Fruit fly (Drosophila melanogaster) whole organism, pupa: Measurements from ENCODE around the gene Toll-4.

Source experiments
- CG10348 ChIP-seq: fragments of 200-800 bp; sonication (Bioruptor generic); IDR thresholded peaks from 2 replicates; pipeline ENCODE4 v1.3.6; 2022; ENCODE audit warnings: missing biosample characterization, missing genetic modification characterization
- CG12605 ChIP-seq: fragments of 200-800 bp; sonication (Bioruptor generic); IDR thresholded peaks from 2 replicates; pipeline ENCODE4 v1.3.6; 2022; ENCODE audit warnings: missing biosample characterization, missing genetic modification characterization
- CG13204 ChIP-seq: fragments of 200-800 bp; sonication (Bioruptor generic); optimal IDR thresholded peaks from 2 replicates; lab custom pipeline; 2018; ENCODE audit warnings: missing biosample characterization, mild to moderate bottlenecking, missing genetic modification characterization, moderate library complexity
- CG14655 ChIP-seq: fragments of 200-800 bp; sonication (Bioruptor generic); optimal IDR thresholded peaks from 3 replicates; lab custom pipeline; 2017; ENCODE audit warnings: mild to moderate bottlenecking, missing biosample characterization, missing genetic modification reagents, missing genetic modification characterization
- CG15710 ChIP-seq: fragments of 200-800 bp; sonication (Bioruptor generic); optimal IDR thresholded peaks from 2 replicates; lab custom pipeline; 2018; ENCODE audit warnings: missing biosample characterization, mild to moderate bottlenecking, missing genetic modification characterization, moderate library complexity
- CG17806 ChIP-seq: fragments of 200-800 bp; sonication (Bioruptor generic); optimal IDR thresholded peaks from 2 replicates; lab custom pipeline; 2018; ENCODE audit warnings: missing biosample characterization, mild to moderate bottlenecking, missing genetic modification characterization, moderate library complexity
- CG32121 ChIP-seq: fragments of 200-800 bp; sonication (Bioruptor generic); IDR thresholded peaks from 2 replicates; pipeline ENCODE4 v1.3.6; 2022; ENCODE audit warnings: missing biosample characterization, missing genetic modification characterization
- CG34367 ChIP-seq: fragments of 200-800 bp; sonication (Bioruptor generic); optimal IDR thresholded peaks from 2 replicates; lab custom pipeline; 2018; ENCODE audit warnings: missing biosample characterization, mild to moderate bottlenecking, missing genetic modification characterization
- CG4496 ChIP-seq: fragments of 200-800 bp; sonication (Bioruptor generic); IDR thresholded peaks from 3 replicates; pipeline ENCODE4 v1.3.6; 2022; ENCODE audit warnings: missing biosample characterization, missing genetic modification characterization
- CG8159 ChIP-seq: fragments of 200-800 bp; sonication (Bioruptor generic); optimal IDR thresholded peaks from 3 replicates; lab custom pipeline; 2018; ENCODE audit warnings: missing biosample characterization, mild to moderate bottlenecking, missing genetic modification characterization, moderate library complexity
- CG8301 ChIP-seq: fragments of 200-800 bp; sonication (Bioruptor generic); optimal IDR thresholded peaks from 2 replicates; lab custom pipeline; 2018; ENCODE audit warnings: missing biosample characterization, mild to moderate bottlenecking, missing genetic modification characterization
- CG9948 ChIP-seq: fragments of 200-800 bp; sonication (Bioruptor generic); optimal IDR thresholded peaks from 2 replicates; lab custom pipeline; 2018; ENCODE audit warnings: missing biosample characterization, mild to moderate bottlenecking, missing genetic modification characterization, moderate library complexity
- D1 ChIP-seq: fragments of 200-800 bp; sonication (Bioruptor generic); optimal IDR thresholded peaks from 2 replicates; lab custom pipeline; 2018; ENCODE audit warnings: missing biosample characterization, mild to moderate bottlenecking, missing genetic modification characterization, moderate library complexity
- EcR ChIP-seq: fragments of 200-800 bp; sonication (Bioruptor generic); optimal IDR thresholded peaks from 3 replicates; lab custom pipeline; 2019; ENCODE audit warnings: missing biosample characterization, missing genetic modification characterization, mild to moderate bottlenecking, moderate library complexity, missing genetic modification reagents
- Ets98B ChIP-seq: fragments of 200-800 bp; sonication (Bioruptor generic); IDR thresholded peaks from 2 replicates; pipeline ENCODE4 v1.3.6; 2022; ENCODE audit warnings: missing biosample characterization, missing genetic modification characterization
- Pif1A ChIP-seq: fragments of 200-800 bp; sonication (Bioruptor generic); optimal IDR thresholded peaks from 3 replicates; lab custom pipeline; 2016; ENCODE audit warnings: missing biosample characterization, missing genetic modification characterization
- Pif1B ChIP-seq: fragments of 200-800 bp; sonication (Bioruptor generic); optimal IDR thresholded peaks from 3 replicates; lab custom pipeline; 2016; ENCODE audit warnings: missing biosample characterization, missing genetic modification characterization
- Snoo ChIP-seq: fragments of 200-800 bp; sonication (Bioruptor generic); optimal IDR thresholded peaks from 3 replicates; lab custom pipeline; 2017; ENCODE audit warnings: missing biosample characterization, mild to moderate bottlenecking, missing genetic modification characterization, inconsistent platforms
- fd96Ca ChIP-seq: fragments of 200-800 bp; sonication (Bioruptor generic); IDR thresholded peaks from 3 replicates; pipeline ENCODE4 v1.3.6; 2022; ENCODE audit warnings: missing biosample characterization, missing genetic modification characterization
- gl ChIP-seq: fragments of 200-800 bp; sonication (Bioruptor generic); optimal IDR thresholded peaks from 2 replicates; lab custom pipeline; 2018; ENCODE audit warnings: missing biosample characterization, mild to moderate bottlenecking, missing genetic modification characterization
- rn ChIP-seq: fragments of 200-800 bp; sonication (Bioruptor generic); IDR thresholded peaks from 2 replicates; pipeline ENCODE4 v1.3.6; 2022; ENCODE audit warnings: missing biosample characterization, missing genetic modification characterization

Toll-4 gene

DNA sequence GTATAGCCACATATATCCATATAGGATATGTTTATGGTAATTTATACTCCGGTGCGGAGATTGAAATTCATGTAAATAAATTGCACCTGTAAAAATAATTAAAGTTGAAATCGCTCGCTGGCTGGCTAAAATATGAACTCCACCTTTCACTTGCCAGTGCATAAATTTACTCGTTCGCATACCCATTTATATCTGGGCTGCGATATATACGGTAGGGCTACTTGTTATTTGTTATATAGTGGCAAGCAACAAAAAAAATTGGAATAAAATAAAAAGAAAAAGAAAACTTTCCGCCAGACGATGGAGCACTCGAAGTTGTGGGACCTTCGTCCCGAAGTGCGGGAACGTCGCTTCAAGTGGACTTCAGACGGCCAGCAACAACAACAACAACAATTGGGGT, at the start of gene Toll-4:
TSS of gene Toll-4 (plus strand) at position 301 of the 400 bp plus-strand sequence.
- TF ChIP-seq Pif1A (GFP tag; lab: Kevin White, UChicago) (no peak), D1 (tag; lab: Kevin White, UChicago) (no peak), EcR (GFP tag; lab: Kevin White, UChicago) (no peak), CG13204 (no peak), fd96Ca (GFP tag; lab: Robert Waterston, UW) (no peak), gl (tag; lab: Kevin White, UChicago) (no peak), rn (GFP tag; lab: Robert Waterston, UW) (no peak), Snoo (no peak), Pif1B (GFP tag; lab: Kevin White, UChicago) (no peak), CG17806 (tag; lab: Kevin White, UChicago) (no peak), Ets98B (GFP tag; lab: Robert Waterston, UW) (no peak), CG4496 (GFP tag; lab: Robert Waterston, UW) (no peak)
- TF ChIP-seq, all 21 proteins: peak for 0

DNA sequence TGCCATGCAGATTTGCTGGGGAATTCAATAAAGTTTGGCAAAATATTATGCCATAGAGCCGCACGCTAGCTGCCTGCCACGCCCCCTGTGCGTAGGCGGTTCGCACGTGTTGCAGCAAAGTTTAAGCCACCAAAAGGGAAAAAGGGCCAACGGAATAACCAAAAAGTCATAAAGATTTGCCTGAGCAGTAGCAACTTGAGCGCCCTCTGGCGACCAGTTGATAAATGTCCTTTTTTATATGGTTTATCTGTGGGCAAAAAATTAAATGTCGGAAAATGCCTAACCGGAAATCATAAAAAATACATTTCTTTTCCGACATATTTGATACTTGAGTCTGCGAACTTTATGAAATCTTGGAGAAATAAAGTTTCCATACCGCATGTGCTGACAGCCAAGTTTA, 16.8 kb upstream of the Toll-4 start:
- TF ChIP-seq CG34367 (tag; lab: Kevin White, UChicago) = no peak
- TF ChIP-seq Ets98B (GFP tag; lab: Robert Waterston, UW) = no peak
- TF ChIP-seq EcR (GFP tag; lab: Kevin White, UChicago) = no peak
- no peak for TF ChIP-seq CG32121 (GFP tag; lab: Robert Waterston, UW)
- TF ChIP-seq CG17806 (tag; lab: Kevin White, UChicago) = no peak
- TF ChIP-seq D1 (tag; lab: Kevin White, UChicago) = no peak
- no peak for TF ChIP-seq CG9948 (tag; lab: Kevin White, UChicago)
- no peak for TF ChIP-seq CG14655 (GFP tag; lab: Kevin White, UChicago)
- no peak for TF ChIP-seq CG8301 (tag; lab: Kevin White, UChicago)
- TF ChIP-seq CG10348 (GFP tag; lab: Robert Waterston, UW) = no peak
- no peak for TF ChIP-seq CG4496 (GFP tag; lab: Robert Waterston, UW)
- no peak for TF ChIP-seq gl (tag; lab: Kevin White, UChicago)
- TF ChIP-seq CG8159 (tag; lab: Kevin White, UChicago) = no peak
- TF ChIP-seq rn (GFP tag; lab: Robert Waterston, UW) = no peak
- TF ChIP-seq CG15710 (tag; lab: Kevin White, UChicago) = no peak
- TF ChIP-seq fd96Ca (GFP tag; lab: Robert Waterston, UW) = no peak
- no peak for TF ChIP-seq CG13204
- TF ChIP-seq Pif1A (GFP tag; lab: Kevin White, UChicago) = no peak
- TF ChIP-seq Snoo = no peak
- no peak for TF ChIP-seq CG12605 (GFP tag; lab: Robert Waterston, UW)

DNA sequence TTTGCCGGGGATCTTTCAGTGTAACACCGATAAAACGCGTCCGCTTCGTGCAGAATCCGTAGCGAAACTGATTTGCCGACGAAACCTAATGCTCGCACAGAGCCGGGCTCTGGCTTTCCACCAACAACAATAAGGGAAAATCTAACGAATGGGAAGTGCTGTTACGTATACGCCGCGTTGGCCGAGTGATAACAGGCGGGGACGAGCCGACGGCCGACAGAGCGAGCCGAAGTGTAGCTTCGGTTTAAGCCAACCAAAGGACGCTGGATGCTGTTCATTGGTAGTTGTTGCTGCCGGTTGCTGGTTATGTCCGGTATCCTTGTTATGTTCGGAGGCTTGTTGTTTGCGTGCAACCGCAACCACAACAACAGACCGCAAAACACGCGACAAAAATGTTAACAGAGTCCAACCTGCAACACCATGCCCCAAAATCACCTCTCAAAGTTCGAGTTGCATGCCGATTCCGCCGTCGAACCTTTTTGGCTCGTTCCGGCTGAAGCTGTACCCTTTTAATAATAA, 12.8 kb upstream of the Toll-4 start, which contains the start of gene DIP-zeta:
TSS of gene DIP-zeta (minus strand) at position 71 of the 519 bp plus-strand sequence.
- TF ChIP-seq CG12605 (GFP tag; lab: Robert Waterston, UW) (no peak), Snoo (no peak), CG9948 (tag; lab: Kevin White, UChicago) (no peak), rn (GFP tag; lab: Robert Waterston, UW) (no peak), CG17806 (tag; lab: Kevin White, UChicago) (no peak), EcR (GFP tag; lab: Kevin White, UChicago) (no peak), D1 (tag; lab: Kevin White, UChicago) (no peak), CG15710 (tag; lab: Kevin White, UChicago) (no peak), CG8301 (tag; lab: Kevin White, UChicago) (no peak), gl (tag; lab: Kevin White, UChicago) (no peak), CG4496 (GFP tag; lab: Robert Waterston, UW) (no peak), CG14655 (GFP tag; lab: Kevin White, UChicago) (no peak), CG32121 (GFP tag; lab: Robert Waterston, UW) (no peak), CG10348 (GFP tag; lab: Robert Waterston, UW) (no peak), Pif1B (GFP tag; lab: Kevin White, UChicago) (no peak), Ets98B (GFP tag; lab: Robert Waterston, UW) (no peak), Pif1A (GFP tag; lab: Kevin White, UChicago) (no peak), CG34367 (tag; lab: Kevin White, UChicago) (no peak), CG8159 (tag; lab: Kevin White, UChicago) (no peak)

DNA sequence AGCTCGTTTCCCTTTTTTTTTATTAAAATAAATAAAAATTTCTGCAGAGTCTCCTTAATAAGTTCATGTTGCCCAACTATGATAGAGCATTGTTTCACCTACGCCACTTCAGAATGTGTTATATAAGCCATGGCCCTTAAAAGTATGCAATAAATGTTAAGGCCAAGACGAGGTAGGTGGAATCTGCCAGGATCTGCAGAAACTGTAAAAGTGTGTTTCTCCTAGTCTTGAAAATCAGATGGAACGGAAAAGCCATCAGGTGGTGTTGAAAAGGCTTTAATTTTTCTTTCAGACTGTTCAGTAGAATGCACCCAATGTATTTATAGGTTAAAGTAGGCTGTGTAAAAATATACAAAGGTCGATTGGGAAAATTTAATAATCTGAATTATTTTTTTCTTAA, 7.1 kb upstream of the Toll-4 start, which contains the start of gene CG12439:
TSS of gene CG12439 (plus strand) at position 301 of the 400 bp plus-strand sequence.
- TF ChIP-seq Snoo (no peak), gl (tag; lab: Kevin White, UChicago) (no peak), D1 (tag; lab: Kevin White, UChicago) (no peak)

DNA sequence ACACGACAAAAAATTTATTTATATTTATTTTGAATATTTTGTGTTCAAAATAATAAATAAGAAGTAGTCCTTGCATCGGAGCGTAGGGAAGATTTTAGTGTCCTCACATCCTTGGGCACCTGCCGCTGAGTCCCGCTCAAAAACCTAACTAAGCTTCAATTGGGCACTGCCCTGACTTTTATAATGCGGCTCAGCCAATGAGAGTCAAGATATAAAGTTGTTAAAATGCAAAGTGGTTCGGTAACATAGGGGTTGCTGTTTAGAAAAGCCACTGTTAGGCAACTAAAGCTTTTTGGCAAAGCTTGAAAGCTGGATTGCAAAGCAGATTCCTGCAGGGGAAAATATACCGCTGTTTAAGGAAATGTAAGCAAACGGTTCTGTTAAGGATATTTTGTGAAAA, 1.2 kb upstream of the Toll-4 start:
- TF ChIP-seq EcR (GFP tag; lab: Kevin White, UChicago) = no peak
- no peak for TF ChIP-seq CG10348 (GFP tag; lab: Robert Waterston, UW)
- no peak for TF ChIP-seq CG15710 (tag; lab: Kevin White, UChicago)
- TF ChIP-seq Pif1B (GFP tag; lab: Kevin White, UChicago) = no peak
- no peak for TF ChIP-seq CG13204
- no peak for TF ChIP-seq CG9948 (tag; lab: Kevin White, UChicago)
- TF ChIP-seq CG34367 (tag; lab: Kevin White, UChicago) = no peak
- no peak for TF ChIP-seq gl (tag; lab: Kevin White, UChicago)
- TF ChIP-seq Ets98B (GFP tag; lab: Robert Waterston, UW) = no peak
- no peak for TF ChIP-seq CG14655 (GFP tag; lab: Kevin White, UChicago)
